Fruit fly (Drosophila melanogaster) whole organism, embryonic: ENCODE data around the gene CG12171.
A peak's percentile ranks its signal among the peaks of the same experiment; 100 is the strongest.

ENCODE experiments used
- Asciz ChIP-seq: fragments of 200-800 bp; sonication (Bioruptor generic); optimal IDR thresholded peaks from 2 replicates; lab custom pipeline; 2017; ENCODE audit warnings: missing biosample characterization, mild to moderate bottlenecking, missing genetic modification characterization, missing genetic modification reagents
- Atf3 ChIP-seq: fragments of 200-800 bp; sonication (Bioruptor generic); optimal IDR thresholded peaks from 3 replicates; lab custom pipeline; 2016; ENCODE audit warnings: missing biosample characterization, missing genetic modification characterization
- B-H1 ChIP-seq: fragments of 200-800 bp; sonication (Bioruptor generic); IDR thresholded peaks from 3 replicates; pipeline ENCODE4 v1.3.6; 2022; ENCODE audit warnings: missing biosample characterization, missing genetic modification characterization
- CG10274 ChIP-seq: fragments of 200-800 bp; sonication (Bioruptor generic); optimal IDR thresholded peaks from 3 replicates; lab custom pipeline; 2017; ENCODE audit warnings: missing biosample characterization, mild to moderate bottlenecking, missing genetic modification characterization
- CG1233 ChIP-seq: fragments of 200-800 bp; sonication (Bioruptor generic); optimal IDR thresholded peaks from 4 replicates; lab custom pipeline; 2018; ENCODE audit warnings: missing biosample characterization, mild to moderate bottlenecking, missing genetic modification characterization
- CG13123 ChIP-seq: fragments of 200-800 bp; sonication (Bioruptor generic); optimal IDR thresholded peaks from 2 replicates; lab custom pipeline; 2016; ENCODE audit warnings: missing biosample characterization, missing genetic modification characterization
- CG1647 ChIP-seq: fragments of 200-800 bp; sonication (Bioruptor generic); optimal IDR thresholded peaks from 3 replicates; lab custom pipeline; 2016; ENCODE audit warnings: missing biosample characterization, missing genetic modification characterization
- CG16779 ChIP-seq: fragments of 200-800 bp; sonication (Bioruptor generic); IDR thresholded peaks from 2 replicates; pipeline ENCODE4 v1.3.6; 2022; ENCODE audit warnings: missing biosample characterization, missing genetic modification characterization
- CG17186 ChIP-seq: fragments of 200-800 bp; sonication (Bioruptor generic); optimal IDR thresholded peaks from 3 replicates; lab custom pipeline; 2017; ENCODE audit warnings: missing biosample characterization, missing genetic modification reagents, missing genetic modification characterization
- CG17328 ChIP-seq: fragments of 200-800 bp; sonication (Bioruptor generic); IDR thresholded peaks from 2 replicates; pipeline ENCODE4 v1.3.6; 2022; ENCODE audit warnings: missing biosample characterization, missing genetic modification characterization
- CG2129 ChIP-seq: fragments of 200-800 bp; sonication (Bioruptor generic); IDR thresholded peaks from 2 replicates; pipeline ENCODE4 v1.3.6; 2022; ENCODE audit warnings: missing biosample characterization, missing genetic modification characterization; ENCODE audit not compliant: partially characterized antibody
- CG30020 ChIP-seq: fragments of 200-800 bp; optimal IDR thresholded peaks from 2 replicates; lab custom pipeline; 2019; ENCODE audit warnings: missing biosample characterization, mild to moderate bottlenecking, missing genetic modification characterization, moderate library complexity
- CG30431 ChIP-seq: fragments of 200-800 bp; sonication (Bioruptor generic); optimal IDR thresholded peaks from 2 replicates; lab custom pipeline; 2017; ENCODE audit warnings: missing biosample characterization, missing genetic modification characterization
- CG3281 ChIP-seq: fragments of 200-800 bp; sonication (Bioruptor generic); optimal IDR thresholded peaks from 3 replicates; lab custom pipeline; 2017; ENCODE audit warnings: missing biosample characterization, mild to moderate bottlenecking, missing genetic modification characterization
- CG6175 ChIP-seq: fragments of 200-800 bp; sonication (Bioruptor generic); IDR thresholded peaks from 3 replicates; pipeline ENCODE4 v1.3.6; 2022; ENCODE audit warnings: missing biosample characterization, missing genetic modification characterization
- CG6654 ChIP-seq: fragments of 200-800 bp; sonication (Bioruptor generic); optimal IDR thresholded peaks from 2 replicates; lab custom pipeline; 2017; ENCODE audit warnings: missing biosample characterization, mild to moderate bottlenecking, missing genetic modification characterization
- Dbx ChIP-seq: fragments of 200-800 bp; sonication (Bioruptor generic); IDR thresholded peaks from 3 replicates; pipeline ENCODE4 v1.3.6; 2022; ENCODE audit warnings: missing biosample characterization, missing genetic modification characterization
- Dll ChIP-seq: fragments of 200-800 bp; sonication (Bioruptor generic); IDR thresholded peaks from 4 replicates; pipeline ENCODE4 v1.3.6; 2022; ENCODE audit warnings: missing biosample characterization, missing genetic modification characterization; ENCODE audit not compliant: partially characterized antibody
- Elba2 ChIP-seq: fragments of 200-800 bp; sonication (Bioruptor generic); optimal IDR thresholded peaks from 3 replicates; lab custom pipeline; 2016; ENCODE audit warnings: missing biosample characterization, missing genetic modification characterization
- Fer3 ChIP-seq: fragments of 200-800 bp; sonication (Bioruptor generic); optimal IDR thresholded peaks from 2 replicates; lab custom pipeline; 2018; ENCODE audit warnings: missing biosample characterization, mild to moderate bottlenecking, missing genetic modification characterization, moderate library complexity
- GATAe ChIP-seq: fragments of 200-800 bp; sonication (Bioruptor generic); conservative IDR thresholded peaks from 2 replicates; pipeline ENCODE4 v1.3.6; 2022; ENCODE audit warnings: missing biosample characterization, missing genetic modification characterization
- HmgZ ChIP-seq: fragments of 200-800 bp; sonication (Bioruptor generic); optimal IDR thresholded peaks from 2 replicates; lab custom pipeline; 2018; ENCODE audit warnings: missing biosample characterization, mild to moderate bottlenecking, missing genetic modification characterization
- Mrtf ChIP-seq: fragments of 200-800 bp; sonication (Bioruptor generic); IDR thresholded peaks from 3 replicates; pipeline ENCODE4 v1.3.6; 2022; ENCODE audit warnings: missing biosample characterization, missing genetic modification characterization
- NC2α ChIP-seq: fragments of 200-800 bp; sonication (Bioruptor generic); optimal IDR thresholded peaks from 2 replicates; lab custom pipeline; 2016; ENCODE audit warnings: missing biosample characterization, missing genetic modification characterization
- NK7.1 ChIP-seq: fragments of 200-800 bp; sonication (Bioruptor generic); optimal IDR thresholded peaks from 3 replicates; lab custom pipeline; 2016; ENCODE audit warnings: missing biosample characterization, missing genetic modification characterization
- Nf-YA ChIP-seq: fragments of 200-800 bp; sonication (Bioruptor generic); IDR thresholded peaks from 2 replicates; pipeline ENCODE4 v1.3.6; 2022; ENCODE audit warnings: missing biosample characterization, missing genetic modification characterization
- Ptx1 ChIP-seq: fragments of 200-800 bp; sonication (Bioruptor generic); IDR thresholded peaks from 2 replicates; pipeline ENCODE4 v1.3.6; 2022; ENCODE audit warnings: missing biosample characterization, missing genetic modification characterization
- Sox102F ChIP-seq: fragments of 200-800 bp; sonication (Bioruptor generic); optimal IDR thresholded peaks from 2 replicates; lab custom pipeline; 2018; ENCODE audit warnings: missing biosample characterization, mild to moderate bottlenecking, missing genetic modification characterization, moderate library complexity
- Sry-δ ChIP-seq: fragments of 200-800 bp; sonication (Bioruptor generic); optimal IDR thresholded peaks from 2 replicates; lab custom pipeline; 2016; ENCODE audit warnings: missing biosample characterization, missing genetic modification characterization
- Tbp ChIP-seq: fragments of >200 bp; optimal IDR thresholded peaks from 2 replicates; lab custom pipeline; 2018; ENCODE audit warnings: missing biosample characterization, missing genetic modification characterization
- Xrp1 ChIP-seq: fragments of 200-800 bp; sonication (Bioruptor generic); IDR thresholded peaks from 2 replicates; pipeline ENCODE4 v1.3.6; 2022; ENCODE audit warnings: missing biosample characterization, missing genetic modification characterization
- ac ChIP-seq: fragments of 200-800 bp; sonication (Bioruptor generic); optimal IDR thresholded peaks from 3 replicates; lab custom pipeline; 2017; ENCODE audit warnings: missing biosample characterization, mild to moderate bottlenecking, missing genetic modification characterization
- amos ChIP-seq: fragments of 200-800 bp; sonication (Bioruptor generic); IDR thresholded peaks from 2 replicates; pipeline ENCODE4 v1.3.6; 2022; ENCODE audit warnings: missing biosample characterization, missing genetic modification characterization; ENCODE audit not compliant: partially characterized antibody
- ase ChIP-seq: fragments of 200-800 bp; sonication (Bioruptor generic); IDR thresholded peaks from 3 replicates; pipeline ENCODE4 v1.3.6; 2022; ENCODE audit warnings: missing biosample characterization, missing genetic modification characterization
- cato ChIP-seq: fragments of 200-800 bp; sonication (Bioruptor generic); optimal IDR thresholded peaks from 2 replicates; lab custom pipeline; 2016; ENCODE audit warnings: missing biosample characterization, missing genetic modification characterization, borderline replicate concordance
- cg ChIP-seq: fragments of 200-800 bp; sonication (Bioruptor generic); optimal IDR thresholded peaks from 3 replicates; lab custom pipeline; 2019; ENCODE audit warnings: missing biosample characterization, mild to moderate bottlenecking, missing genetic modification characterization, moderate library complexity
- eve ChIP-seq, 2 experiments: fragments of >200 bp; optimal IDR thresholded peaks; 2 replicates each; lab custom pipeline; 2017; ENCODE audit warnings: missing biosample characterization in 2 of 2, missing genetic modification characterization in 2 of 2
- fu2 ChIP-seq: fragments of 200-800 bp; sonication (Bioruptor generic); optimal IDR thresholded peaks from 2 replicates; lab custom pipeline; 2016; ENCODE audit warnings: missing biosample characterization, missing genetic modification characterization
- gro ChIP-seq: fragments of 200-800 bp; sonication (Bioruptor generic); optimal IDR thresholded peaks from 2 replicates; lab custom pipeline; 2016; ENCODE audit warnings: missing biosample characterization, missing genetic modification characterization
- inv ChIP-seq: fragments of 200-800 bp; sonication (Bioruptor generic); IDR thresholded peaks from 2 replicates; pipeline ENCODE4 v1.3.6; 2022; ENCODE audit warnings: missing biosample characterization, missing genetic modification characterization; ENCODE audit not compliant: partially characterized antibody
- onecut ChIP-seq: fragments of 200-800 bp; sonication (Bioruptor generic); IDR thresholded peaks from 2 replicates; pipeline ENCODE4 v1.3.6; 2022; ENCODE audit warnings: missing biosample characterization, missing genetic modification characterization
- pho ChIP-seq: fragments of 200-800 bp; sonication (Bioruptor generic); optimal IDR thresholded peaks from 2 replicates; lab custom pipeline; 2016; ENCODE audit warnings: missing biosample characterization, missing genetic modification characterization
- pros ChIP-seq: fragments of 200-800 bp; sonication (Bioruptor generic); optimal IDR thresholded peaks from 3 replicates; lab custom pipeline; 2019; ENCODE audit warnings: missing biosample characterization, mild to moderate bottlenecking, missing genetic modification characterization, moderate library complexity
- ranshi ChIP-seq: fragments of 200-800 bp; sonication (Bioruptor generic); IDR thresholded peaks from 2 replicates; pipeline ENCODE4 v1.3.6; 2022; ENCODE audit warnings: missing biosample characterization, missing genetic modification characterization
- ro ChIP-seq: fragments of 200-800 bp; sonication (Bioruptor generic); IDR thresholded peaks from 2 replicates; pipeline ENCODE4 v1.3.6; 2022; ENCODE audit warnings: missing biosample characterization, missing genetic modification characterization
- run ChIP-seq: fragments of 200-800 bp; sonication (Bioruptor generic); optimal IDR thresholded peaks from 3 replicates; lab custom pipeline; 2018; ENCODE audit warnings: missing biosample characterization, mild to moderate bottlenecking, missing genetic modification characterization
- salm ChIP-seq: fragments of 200-800 bp; sonication (Bioruptor generic); optimal IDR thresholded peaks from 2 replicates; lab custom pipeline; 2018; ENCODE audit warnings: missing biosample characterization, mild to moderate bottlenecking, missing genetic modification characterization
- slou ChIP-seq: fragments of 200-800 bp; sonication (Bioruptor generic); optimal IDR thresholded peaks from 3 replicates; lab custom pipeline; 2016; ENCODE audit warnings: missing biosample characterization, missing genetic modification characterization
- yki ChIP-seq: fragments of >200 bp; optimal IDR thresholded peaks from 3 replicates; lab custom pipeline; 2018

Gene CG12171

DNA sequence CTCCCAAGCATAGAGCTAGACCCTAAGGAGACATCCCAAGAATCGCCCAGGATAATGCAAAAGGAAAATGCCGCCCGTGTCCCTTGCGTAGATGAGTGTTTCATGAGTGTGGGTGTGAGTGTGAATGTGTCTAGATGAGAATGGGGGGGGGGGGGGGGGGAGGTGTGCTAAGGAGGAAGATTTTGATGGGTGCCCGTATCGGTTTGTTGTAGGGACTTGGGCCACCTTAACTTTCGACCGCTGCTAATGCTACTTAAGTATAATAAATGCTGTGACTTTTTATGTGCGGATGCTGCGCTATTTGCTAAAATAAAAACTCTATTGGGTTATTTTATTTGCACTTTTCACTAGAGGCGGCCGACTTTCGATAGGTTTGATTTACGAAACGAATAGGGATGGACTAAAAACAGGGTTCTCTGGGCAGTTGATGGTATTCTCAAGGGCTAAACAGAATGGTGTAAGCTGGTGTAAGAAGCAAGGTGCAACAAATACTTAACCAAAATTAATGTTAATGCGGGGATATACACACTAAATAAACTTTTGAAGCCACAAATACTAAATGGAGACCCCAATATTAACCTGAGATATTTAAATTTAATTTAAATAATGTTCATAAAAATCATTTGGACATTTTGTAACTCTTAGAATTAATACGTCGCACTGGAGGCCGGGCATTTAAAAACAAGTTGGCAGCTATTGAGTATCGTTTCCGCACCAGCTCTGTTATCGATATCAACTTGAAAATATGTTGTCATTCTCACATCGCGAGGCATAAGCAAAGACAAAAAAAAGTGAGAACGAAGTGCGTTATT lies 35.7 kb downstream of the CG12171 start, which contains the start of the genes Xe7 and Atg17 (continued):
- peak; percentile 90 for TF ChIP-seq slou (GFP tag; lab: Kevin White, UChicago)
- peak; percentile 78 for TF ChIP-seq CG13123
- TF ChIP-seq ro (GFP tag; lab: Robert Waterston, UW): peak; percentile 74
- peak; percentile 66 for TF ChIP-seq Elba2 (GFP tag; lab: Kevin White, UChicago)
- no peak for TF ChIP-seq ac
- TF ChIP-seq HmgZ (tag; lab: Kevin White, UChicago): peak; percentile 90
- peak; percentile 88 for TF ChIP-seq CG3281 (GFP tag; lab: Kevin White, UChicago)
- TF ChIP-seq CG6175 (GFP tag; lab: Robert Waterston, UW): peak; percentile 85; the same call in 2 of the 3 replicates
- no peak for TF ChIP-seq pros (GFP tag; lab: Kevin White, UChicago)
- TF ChIP-seq Ptx1 (GFP tag; lab: Robert Waterston, UW): peak; percentile 95
- TF ChIP-seq Dbx: peak; percentile 94
- peak; percentile 52 for TF ChIP-seq NK7.1
- peak; percentile 57; the same call in 1 of the 2 replicates for TF ChIP-seq Nf-YA (GFP tag; lab: Robert Waterston, UW)
- TF ChIP-seq CG1647 (GFP tag; lab: Kevin White, UChicago): peak; percentile 89
- TF ChIP-seq CG30020 (tag; lab: Kevin White, UChicago): peak; percentile 89
- peak; percentile 45 for TF ChIP-seq salm (tag; lab: Kevin White, UChicago)
- TF ChIP-seq CG10274 (GFP tag; lab: Kevin White, UChicago): peak; percentile 76
- peak; percentile 90; the same call in 1 of the 2 replicates for TF ChIP-seq ranshi (GFP tag; lab: Robert Waterston, UW)
- TF ChIP-seq Atf3 (GFP tag; lab: Kevin White, UChicago): peak; percentile 85
- TF ChIP-seq Sox102F (GFP tag; lab: Kevin White, UChicago): peak; percentile 91
- TF ChIP-seq CG1233 (GFP tag; lab: Kevin White, UChicago): peak; percentile 88
- peak; percentile 72 for TF ChIP-seq CG17328 (GFP tag; lab: Robert Waterston, UW)
- peak; percentile 85 for TF ChIP-seq Xrp1 (GFP tag; lab: Robert Waterston, UW)
- peak; percentile 90 for TF ChIP-seq GATAe (GFP tag; lab: Robert Waterston, UW)
- TF ChIP-seq cg (GFP tag; lab: Kevin White, UChicago): peak; percentile 73
- peak; percentile 67 for TF ChIP-seq CG16779
- peak; percentile 87 for TF ChIP-seq B-H1 (GFP tag; lab: Robert Waterston, UW)
- TF ChIP-seq fu2: peak; percentile 92
- peak; percentile 74 for TF ChIP-seq Dll (GFP tag; lab: Robert Waterston, UW)
- TF ChIP-seq ase: peak; percentile 85
- TF ChIP-seq Fer3: peak; percentile 92
- peak; percentile 59 for TF ChIP-seq amos (GFP tag; lab: Robert Waterston, UW)
- TF ChIP-seq pho (GFP tag; lab: Kevin White, UChicago): peak; percentile 92
- no peak for TF ChIP-seq Tbp (GFP tag; lab: Kevin White, UChicago)
- TF ChIP-seq Mrtf: peak; percentile 89; the same call in 2 of the 3 replicates
- TF ChIP-seq yki (lab: Kevin White, UChicago): no peak
- peak; percentile 59 for TF ChIP-seq NC2α (GFP tag; lab: Kevin White, UChicago)
- peak; percentile 92 for TF ChIP-seq cato (GFP tag; lab: Kevin White, UChicago)
- peak; percentile 49; the same call in 1 of the 2 replicates for TF ChIP-seq inv (GFP tag; lab: Robert Waterston, UW)
- TF ChIP-seq Asciz (GFP tag; lab: Kevin White, UChicago): peak; percentile 24
- peak; percentile 78 for TF ChIP-seq gro (GFP tag; lab: Kevin White, UChicago)
- TF ChIP-seq CG30431 (GFP tag; lab: Kevin White, UChicago): peak; percentile 86
- peak; percentile 55 for TF ChIP-seq run (tag; lab: Kevin White, UChicago)
- peak; percentile 93 for TF ChIP-seq Sry-δ (GFP tag; lab: Kevin White, UChicago)
- TF ChIP-seq CG6654 (GFP tag; lab: Kevin White, UChicago): peak; percentile 72
- TF ChIP-seq eve (GFP tag; optimal IDR thresholded peaks at IDR 0.05; lab: Kevin White, UChicago): peak in 1 of 2 experiments; percentile 25
- peak; percentile 56; the same call in 1 of the 2 replicates for TF ChIP-seq onecut (GFP tag; lab: Robert Waterston, UW)
- peak; percentile 37; the same call in 1 of the 2 replicates for TF ChIP-seq CG2129 (GFP tag; lab: Robert Waterston, UW)
- peak; percentile 66 for TF ChIP-seq CG17186
